Fruit fly (Drosophila melanogaster): Measurements from ENCODE around the gene btd.

Gene btd

dm6 chrX:9658865-9659339 lies 35.1 kb upstream of the btd start, which contains the start of gene Ptpmeg2 (continued):
- TF ChIP-seq D19B (GFP tag; optimal IDR thresholded peaks at IDR 0.05) (no peak), CG2129 (GFP tag; IDR thresholded peaks at IDR 0.05; ENCODE audit: partially characterized antibody) (peak; percentile 75), Hsf (GFP tag; optimal IDR thresholded peaks at IDR 0.05) (peak; percentile 74), CG16813 (GFP tag; IDR thresholded peaks at IDR 0.05; ENCODE audit: partially characterized antibody) (peak; percentile 83), CG33557 (GFP tag; optimal IDR thresholded peaks at IDR 0.05) (peak; percentile 21), CG5180 (GFP tag; optimal IDR thresholded peaks at IDR 0.05) (peak; percentile 27), Fer3 (tag; optimal IDR thresholded peaks at IDR 0.05) (peak; percentile 43), Hmr (GFP tag; optimal IDR thresholded peaks at IDR 0.05) (peak; percentile 85), CG7271 (tag; optimal IDR thresholded peaks at IDR 0.05) (peak; percentile 64), CG17385 (GFP tag; optimal IDR thresholded peaks at IDR 0.05) (peak; percentile 50), Dll (GFP tag; IDR thresholded peaks at IDR 0.05; ENCODE audit: partially characterized antibody) (peak; percentile 82), CG6683 (GFP tag; optimal IDR thresholded peaks at IDR 0.05) (peak; percentile 15), pb (GFP tag; optimal IDR thresholded peaks at IDR 0.05) (no peak), eve (GFP tag; optimal IDR thresholded peaks at IDR 0.05) (no peak), CG15601 (tag; optimal IDR thresholded peaks at IDR 0.05) (peak; percentile 35), CG6689 (GFP tag; IDR thresholded peaks at IDR 0.05) (no peak), ci (GFP tag; IDR thresholded peaks at IDR 0.05) (peak; percentile 79), kni (GFP tag; optimal IDR thresholded peaks at IDR 0.05) (no peak), CG8478 (optimal IDR thresholded peaks at IDR 0.05) (no peak), repo (GFP tag; optimal IDR thresholded peaks at IDR 0.05) (peak; percentile 48), slbo (GFP tag; IDR thresholded peaks at IDR 0.05) (peak; percentile 74), CG9932 (GFP tag; IDR thresholded peaks at IDR 0.05) (peak; percentile 84), Atf6 (GFP tag; IDR thresholded peaks at IDR 0.05) (0 out of 2 replicates have a peak, but pooled peaks have one; percentile 34), CG12942 (GFP tag; optimal IDR thresholded peaks at IDR 0.05) (peak; percentile 29), Dad (GFP tag; optimal IDR thresholded peaks at IDR 0.05) (peak; percentile 51), otp (GFP tag; IDR thresholded peaks at IDR 0.05) (peak; percentile 71), Myb (GFP tag; optimal IDR thresholded peaks at IDR 0.05) (peak; percentile 73), CkIIα-i1 (GFP tag; IDR thresholded peaks at IDR 0.05) (no peak), CG11085 (GFP tag; IDR thresholded peaks at IDR 0.05) (peak; percentile 39), CG10321 (GFP tag; IDR thresholded peaks at IDR 0.05) (no peak), CG15696 (tag; optimal IDR thresholded peaks at IDR 0.05) (peak; percentile 63), vfl (GFP tag; optimal IDR thresholded peaks at IDR 0.05) (peak; percentile 31), dati (GFP tag; IDR thresholded peaks at IDR 0.05) (no peak), vnd (GFP tag; IDR thresholded peaks at IDR 0.05; ENCODE audit: partially characterized antibody) (peak; percentile 81; the same call in 2 of the 3 replicates), CG12104 (GFP tag; optimal IDR thresholded peaks at IDR 0.05) (no peak), Ada2b (GFP tag; IDR thresholded peaks at IDR 0.05) (no peak), sima (GFP tag; optimal IDR thresholded peaks at IDR 0.05) (no peak), so (GFP tag; IDR thresholded peaks at IDR 0.05) (no peak), CG8089 (GFP tag; optimal IDR thresholded peaks at IDR 0.05) (peak; percentile 45), Kr (GFP tag; optimal IDR thresholded peaks at IDR 0.05) (no peak), hth (optimal IDR thresholded peaks at IDR 0.05) (no peak), Oli (tag; optimal IDR thresholded peaks at IDR 0.05) (peak; percentile 19), CG17802 (tag; optimal IDR thresholded peaks at IDR 0.05) (no peak), CG1024 (GFP tag; IDR thresholded peaks at IDR 0.05) (no peak), CG12744 (GFP tag; optimal IDR thresholded peaks at IDR 0.05) (peak; percentile 34), CG18599 (GFP tag; optimal IDR thresholded peaks at IDR 0.05) (peak; percentile 21), h (optimal IDR thresholded peaks at IDR 0.05) (no peak), nmo (GFP tag; optimal IDR thresholded peaks at IDR 0.05) (peak; percentile 71), nerfin-1 (tag; optimal IDR thresholded peaks at IDR 0.05) (no peak), wdn (GFP tag; IDR thresholded peaks at IDR 0.05) (no peak), Tbp (GFP tag; optimal IDR thresholded peaks at IDR 0.05) (no peak), CG31441 (GFP tag; IDR thresholded peaks at IDR 0.05) (peak; percentile 45; the same call in 1 of the 2 replicates)
